Fruit fly (Drosophila melanogaster) whole organism, embryonic: ENCODE measurements around the gene Pp1alpha-96A.

ENCODE experiments used
- Atf6 ChIP-seq: fragments of 200-800 bp; sonication (Bioruptor generic); IDR thresholded peaks from 2 replicates; pipeline ENCODE4 v1.3.6; 2022; ENCODE audit warnings: missing biosample characterization, missing genetic modification characterization
- Blimp-1 ChIP-seq: fragments of 200-800 bp; sonication (Bioruptor generic); optimal IDR thresholded peaks from 3 replicates; lab custom pipeline; 2018; ENCODE audit warnings: missing biosample characterization, missing genetic modification characterization, mild to moderate bottlenecking, moderate library complexity, missing genetic modification reagents
- CG30020 ChIP-seq: fragments of 200-800 bp; optimal IDR thresholded peaks from 2 replicates; lab custom pipeline; 2019; ENCODE audit warnings: missing biosample characterization, mild to moderate bottlenecking, missing genetic modification characterization, moderate library complexity
- Fer2 ChIP-seq: fragments of 200-800 bp; sonication (Bioruptor generic); optimal IDR thresholded peaks from 2 replicates; lab custom pipeline; 2018; ENCODE audit warnings: missing biosample characterization, mild to moderate bottlenecking, missing genetic modification characterization, moderate library complexity
- cwo ChIP-seq: fragments of 200-800 bp; sonication (Bioruptor generic); optimal IDR thresholded peaks from 3 replicates; lab custom pipeline; 2017; ENCODE audit warnings: missing biosample characterization, missing genetic modification characterization, mild to moderate bottlenecking, moderate library complexity, missing genetic modification reagents
- exex ChIP-seq: fragments of 200-800 bp; sonication (Bioruptor generic); optimal IDR thresholded peaks from 4 replicates; lab custom pipeline; 2018; ENCODE audit warnings: missing biosample characterization, mild to moderate bottlenecking, missing genetic modification characterization, moderate library complexity
- mirr ChIP-seq: fragments of 200-800 bp; sonication (Bioruptor generic); optimal IDR thresholded peaks from 3 replicates; lab custom pipeline; 2018; ENCODE audit warnings: missing biosample characterization, mild to moderate bottlenecking, missing genetic modification characterization
- twi ChIP-seq: fragments of 200-800 bp; optimal IDR thresholded peaks from 2 replicates; lab custom pipeline; 2019; ENCODE audit warnings: missing biosample characterization, mild to moderate bottlenecking, missing genetic modification characterization, moderate library complexity

Pp1alpha-96A gene

DNA sequence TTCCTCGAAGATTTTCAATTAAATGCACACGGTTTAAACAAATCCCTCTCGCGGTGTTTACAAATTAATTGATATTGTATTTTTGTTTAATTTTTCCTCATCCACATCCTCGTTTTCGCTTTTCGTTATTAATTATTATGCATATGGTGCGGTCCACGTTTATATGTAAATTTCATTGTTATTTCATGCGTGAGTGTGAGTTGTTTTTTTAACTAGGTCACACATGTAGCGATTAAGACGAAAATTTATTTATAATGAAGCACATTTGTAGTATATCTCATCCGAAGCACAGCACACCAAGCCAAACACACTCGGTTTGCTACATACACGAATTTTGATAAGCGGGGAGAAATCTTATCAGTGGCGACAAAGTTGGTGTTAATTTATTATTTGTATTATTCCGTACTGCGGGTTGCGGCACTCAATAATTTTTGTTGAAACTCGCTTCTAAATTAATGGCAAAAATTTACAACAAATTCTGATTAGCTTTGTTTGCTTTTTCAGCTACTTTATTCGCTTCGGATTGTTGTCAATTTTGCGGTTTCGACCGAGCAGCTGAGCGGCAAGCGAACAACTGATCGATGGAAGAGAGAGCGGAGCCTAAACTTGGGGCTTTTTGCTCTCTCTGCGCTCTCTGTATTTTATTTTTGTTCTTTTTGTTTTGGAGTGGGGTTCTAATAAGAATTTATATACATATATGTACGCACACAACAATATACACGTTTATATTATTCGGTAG lies 53.5 kb downstream of the Pp1alpha-96A start (continued):
- TF ChIP-seq twi: peak; percentile 46
- no peak for TF ChIP-seq Atf6 (GFP tag; lab: Robert Waterston, UW)
- peak; percentile 92 for TF ChIP-seq mirr (GFP tag; lab: Kevin White, UChicago)
- TF ChIP-seq Fer2 (tag; lab: Kevin White, UChicago): no peak
- TF ChIP-seq CG30020 (tag; lab: Kevin White, UChicago): no peak
- TF ChIP-seq exex (tag; lab: Kevin White, UChicago): peak; percentile 93
- TF ChIP-seq Blimp-1 (GFP tag; lab: Kevin White, UChicago): peak; percentile 52
- peak; percentile 58 for TF ChIP-seq cwo
